Fruit fly (Drosophila melanogaster) S2 (cell line): Measurements from ENCODE around the gene CG31493.

Experiments
- CG8478 ChIP-seq: fragments of >200 bp; optimal IDR thresholded peaks from 2 replicates; lab custom pipeline; 2018
- CTCF ChIP-seq, 2 experiments: fragments of >200 bp; optimal IDR thresholded peaks; 2 replicates each; lab custom pipeline; 2018

dm6 chr3R:7134715-7135505 lies 3.5 kb downstream of the CG31493 start:
- TF ChIP-seq CTCF (optimal IDR thresholded peaks at IDR 0.05; lab: Kevin White, UChicago) (no peak), CG8478 (no peak)
